Fruit fly (Drosophila melanogaster): ENCODE measurements around the gene CG15743.

CG15743 gene

dm6 chrX:13334434-13335146, 49.1 kb downstream of the CG15743 start (continued):
- TF ChIP-seq usp (GFP tag; optimal IDR thresholded peaks at IDR 0.05) (no peak), CG11695 (GFP tag; IDR thresholded peaks at IDR 0.05) (no peak), Mes4 (GFP tag; optimal IDR thresholded peaks at IDR 0.05) (peak; percentile 5), tin (GFP tag; optimal IDR thresholded peaks at IDR 0.05) (peak; percentile 50), CG10654 (GFP tag; optimal IDR thresholded peaks at IDR 0.05) (peak; percentile 25), CG8281 (tag; optimal IDR thresholded peaks at IDR 0.05) (no peak), CG6254 (GFP tag; optimal IDR thresholded peaks at IDR 0.05) (no peak), shn (GFP tag; optimal IDR thresholded peaks at IDR 0.05) (peak; percentile 54), crol (GFP tag; IDR thresholded peaks at IDR 0.05) (no peak), CG12391 (tag; optimal IDR thresholded peaks at IDR 0.05) (peak; percentile 17), otp (GFP tag; IDR thresholded peaks at IDR 0.05) (no peak), nmo (GFP tag; optimal IDR thresholded peaks at IDR 0.05) (peak; percentile 2), sens-2 (GFP tag; IDR thresholded peaks at IDR 0.05) (0 out of 2 replicates have a peak, but pooled peaks have one; percentile 28), trem (tag; optimal IDR thresholded peaks at IDR 0.05) (peak; percentile 24), dpn (GFP tag; optimal IDR thresholded peaks at IDR 0.05) (peak; percentile 52 to 62), Med (GFP tag) (peak; percentile 93), Antp (GFP tag; optimal IDR thresholded peaks at IDR 0.05) (peak; percentile 33), zen2 (GFP tag; IDR thresholded peaks at IDR 0.05; ENCODE audit: partially characterized antibody) (no peak), Ravus (GFP tag; IDR thresholded peaks at IDR 0.05) (no peak), ATbp (GFP tag; optimal IDR thresholded peaks at IDR 0.05) (no peak), esg (GFP tag; conservative IDR thresholded peaks at IDR 0.05) (no peak), Trl (optimal IDR thresholded peaks at IDR 0.05) (no peak), Trl (GFP tag; optimal IDR thresholded peaks at IDR 0.05) (peak; percentile 52), twi (tag; optimal IDR thresholded peaks at IDR 0.05) (no peak), D (optimal IDR thresholded peaks at IDR 0.05) (no peak), D (GFP tag; optimal IDR thresholded peaks at IDR 0.05) (no peak), CG1603 (tag; optimal IDR thresholded peaks at IDR 0.05) (peak; percentile 61), Dek (tag; optimal IDR thresholded peaks at IDR 0.05) (peak; percentile 17), CG2712 (tag; optimal IDR thresholded peaks at IDR 0.05) (no peak), Kr (GFP tag; optimal IDR thresholded peaks at IDR 0.05) (no peak), Aef1 (GFP tag; IDR thresholded peaks at IDR 0.05) (no peak), her (GFP tag; optimal IDR thresholded peaks at IDR 0.05) (peak; percentile 15), ro (GFP tag; IDR thresholded peaks at IDR 0.05) (no peak), Ada2b (GFP tag; IDR thresholded peaks at IDR 0.05) (no peak), run (tag; optimal IDR thresholded peaks at IDR 0.05) (peak; percentile 36), gem (tag; optimal IDR thresholded peaks at IDR 0.05) (no peak), CG2202 (tag; optimal IDR thresholded peaks at IDR 0.05) (peak; percentile 15), CG1233 (GFP tag; optimal IDR thresholded peaks at IDR 0.05) (no peak), wdn (GFP tag; IDR thresholded peaks at IDR 0.05) (no peak), unc-4 (GFP tag; IDR thresholded peaks at IDR 0.05; ENCODE audit: partially characterized antibody) (no peak), CG4424 (GFP tag; optimal IDR thresholded peaks at IDR 0.05) (no peak), CG30431 (GFP tag; optimal IDR thresholded peaks at IDR 0.05) (no peak), CG10462 (GFP tag; optimal IDR thresholded peaks at IDR 0.05) (no peak), CG12769 (tag; optimal IDR thresholded peaks at IDR 0.05) (peak; percentile 59), az2 (GFP tag; optimal IDR thresholded peaks at IDR 0.05) (no peak), schlank (tag; optimal IDR thresholded peaks at IDR 0.05) (no peak), so (GFP tag; IDR thresholded peaks at IDR 0.05) (no peak), pfk (GFP tag; optimal IDR thresholded peaks at IDR 0.05) (no peak), vnd (GFP tag; IDR thresholded peaks at IDR 0.05; ENCODE audit: partially characterized antibody) (no peak), ftz-f1 (GFP tag; optimal IDR thresholded peaks at IDR 0.05) (peak; percentile 0), CG15479 (GFP tag; optimal IDR thresholded peaks at IDR 0.05) (no peak), br (optimal IDR thresholded peaks at IDR 0.05) (no peak)

Data from whole organism, embryonic.